Worm (Caenorhabditis elegans) whole organism, midembryonic: Measurements from ENCODE around the gene ZK177.9.

Experiments
- T22C8.4 ChIP-seq: fragments of 200-800 bp; sonication (Bioruptor generic); IDR thresholded peaks from 2 replicates; pipeline ENCODE4 v1.3.6; 2022; ENCODE audit warnings: missing genetic modification characterization, missing compliant biosample characterization
- cog-1 ChIP-seq: sonication (generic microtip); optimal IDR thresholded peaks from 2 replicates; lab custom pipeline; 2016; ENCODE audit warnings: missing genetic modification characterization, missing compliant biosample characterization
- flt-1 ChIP-seq: fragments of 200-800 bp; sonication (Bioruptor generic); IDR thresholded peaks from 2 replicates; pipeline ENCODE4 v1.3.6; 2022; ENCODE audit warnings: missing genetic modification characterization, missing compliant biosample characterization
- klf-2 ChIP-seq: fragments of 200-800 bp; sonication (Bioruptor generic); conservative IDR thresholded peaks from 2 replicates; pipeline ENCODE4 v1.3.6; 2022; ENCODE audit warnings: missing genetic modification reagents, missing genetic modification characterization, missing compliant biosample characterization
- med-1 ChIP-seq: sonication (generic microtip); optimal IDR thresholded peaks from 2 replicates; lab custom pipeline; 2017; ENCODE audit warnings: missing genetic modification characterization, mild to moderate bottlenecking, missing compliant biosample characterization, antibody characterized with exemption, missing genetic modification reagents; ENCODE audit not compliant: insufficient read depth
- ztf-23 ChIP-seq: fragments of 200-800 bp; sonication (Bioruptor generic); IDR thresholded peaks from 2 replicates; pipeline ENCODE4 v1.3.6; 2022; ENCODE audit warnings: missing genetic modification reagents, missing genetic modification characterization, missing compliant biosample characterization
- ztf-29 ChIP-seq: fragments of 200-800 bp; sonication (Bioruptor generic); IDR thresholded peaks from 2 replicates; pipeline ENCODE4 v1.3.6; 2022; ENCODE audit warnings: missing genetic modification reagents, missing genetic modification characterization, missing compliant biosample characterization

ce11 chrII:5551517-5551916, 34.0 kb upstream of the ZK177.9 start, which contains the start of gene C17C3.5:
- TF ChIP-seq cog-1 (no peak), ztf-29 (GFP tag; lab: Robert Waterston, UW) (no peak), med-1 (GFP tag; lab: Kevin White, UChicago) (no peak), ztf-23 (GFP tag; lab: Robert Waterston, UW) (no peak), T22C8.4 (GFP tag; lab: Robert Waterston, UW) (no peak), klf-2 (no peak), flt-1 (GFP tag; lab: Robert Waterston, UW) (no peak)
